Fruit fly (Drosophila melanogaster): ENCODE results near the gene CG7102.
A peak's percentile ranks its signal among the peaks of the same experiment; 100 is the strongest.

CG7102 gene

dm6 chr2L:7885952-7886351, 1.4 kb downstream of the CG7102 start (continued):
- TF ChIP-seq knrl (GFP tag; IDR thresholded peaks at IDR 0.05; ENCODE audit: partially characterized antibody) (peak; percentile 74), CG16813 (GFP tag; IDR thresholded peaks at IDR 0.05; ENCODE audit: partially characterized antibody) (peak; percentile 69), Jarid2 (GFP tag; optimal IDR thresholded peaks at IDR 0.05) (no peak), CG7786 (GFP tag; optimal IDR thresholded peaks at IDR 0.05) (no peak), CG10462 (GFP tag; optimal IDR thresholded peaks at IDR 0.05) (no peak), Camta (GFP tag; optimal IDR thresholded peaks at IDR 0.05) (no peak), CG15696 (tag; optimal IDR thresholded peaks at IDR 0.05) (no peak), vnd (GFP tag; IDR thresholded peaks at IDR 0.05; ENCODE audit: partially characterized antibody) (peak; percentile 65; the same call in 2 of the 3 replicates), CG30403 (GFP tag; optimal IDR thresholded peaks at IDR 0.05) (no peak), CG3995 (GFP tag; optimal IDR thresholded peaks at IDR 0.05) (peak; percentile 63), CG33213 (GFP tag; optimal IDR thresholded peaks at IDR 0.05) (no peak), CG1024 (GFP tag; IDR thresholded peaks at IDR 0.05) (no peak), cato (GFP tag; optimal IDR thresholded peaks at IDR 0.05; ENCODE audit: borderline replicate concordance) (no peak), CG13296 (GFP tag; optimal IDR thresholded peaks at IDR 0.05) (no peak), CG11093 (GFP tag; IDR thresholded peaks at IDR 0.05) (no peak), cwo (GFP tag; optimal IDR thresholded peaks at IDR 0.05) (no peak)

dm6 chr2L:7885271-7885670, 2.0 kb downstream of the CG7102 start, which contains the start of the genes SmE and CG34132:
Gene SmE, minus strand, starts transcription at chr2L:7885450.
Gene CG34132, plus strand, starts transcription at chr2L:7885503.
- TF ChIP-seq odd (GFP tag; optimal IDR thresholded peaks at IDR 0.05) = no peak
- no peak for TF ChIP-seq CG7928 (GFP tag; optimal IDR thresholded peaks at IDR 0.05)
- no peak for TF ChIP-seq Drgx (GFP tag; IDR thresholded peaks at IDR 0.05)
- TF ChIP-seq NfI (GFP tag; optimal IDR thresholded peaks at IDR 0.05) = no peak
- TF ChIP-seq CG9817 (tag; optimal IDR thresholded peaks at IDR 0.05) = no peak
- peak; percentile 7 for TF ChIP-seq CG17186 (GFP tag; optimal IDR thresholded peaks at IDR 0.05)
- TF ChIP-seq CG16813 (GFP tag; IDR thresholded peaks at IDR 0.05; ENCODE audit: partially characterized antibody) = peak; percentile 98
- TF ChIP-seq gsb (GFP tag; IDR thresholded peaks at IDR 0.05) = no peak
- no peak for TF ChIP-seq h (optimal IDR thresholded peaks at IDR 0.05)
- TF ChIP-seq twi (tag; optimal IDR thresholded peaks at IDR 0.05) = no peak
- TF ChIP-seq PHDP (tag; optimal IDR thresholded peaks at IDR 0.05) = no peak
- TF ChIP-seq Taf1 (GFP tag; IDR thresholded peaks at IDR 0.05) = no peak
- TF ChIP-seq CG1024 (GFP tag; IDR thresholded peaks at IDR 0.05) = no peak
- TF ChIP-seq ftz-f1 (GFP tag; optimal IDR thresholded peaks at IDR 0.05) = no peak
- no peak for TF ChIP-seq NC2β (GFP tag; optimal IDR thresholded peaks at IDR 0.05)
- TF ChIP-seq caup (GFP tag; optimal IDR thresholded peaks at IDR 0.05; ENCODE audit: severe bottlenecking) = no peak
- TF ChIP-seq HLH4C (GFP tag; IDR thresholded peaks at IDR 0.05; ENCODE audit: partially characterized antibody) = peak; percentile 95
- no peak for TF ChIP-seq tx (GFP tag; optimal IDR thresholded peaks at IDR 0.05)
- TF ChIP-seq CG10959 (GFP tag; IDR thresholded peaks at IDR 0.05) = no peak
- TF ChIP-seq CkIIα-i1 (GFP tag; IDR thresholded peaks at IDR 0.05) = no peak
- no peak for TF ChIP-seq kni (GFP tag; optimal IDR thresholded peaks at IDR 0.05)
- peak; percentile 89 for TF ChIP-seq Doc3 (GFP tag; IDR thresholded peaks at IDR 0.05; ENCODE audit: partially characterized antibody)
- peak; percentile 34 for TF ChIP-seq CG2116 (GFP tag; optimal IDR thresholded peaks at IDR 0.05)
- no peak for TF ChIP-seq Dad (GFP tag; optimal IDR thresholded peaks at IDR 0.05)
- TF ChIP-seq hkb (optimal IDR thresholded peaks at IDR 0.05) = no peak
- TF ChIP-seq hkb (GFP tag; IDR thresholded peaks at IDR 0.05) = no peak
- no peak for TF ChIP-seq Spps (tag; optimal IDR thresholded peaks at IDR 0.05)
- TF ChIP-seq Ets65A (GFP tag) = no peak
- TF ChIP-seq dmrt11E (tag; optimal IDR thresholded peaks at IDR 0.05) = no peak
- no peak for TF ChIP-seq pita (GFP tag; optimal IDR thresholded peaks at IDR 0.05)
- no peak for TF ChIP-seq ci (GFP tag; IDR thresholded peaks at IDR 0.05)
- TF ChIP-seq gsb-n (tag; optimal IDR thresholded peaks at IDR 0.05) = no peak
- TF ChIP-seq so (GFP tag; IDR thresholded peaks at IDR 0.05) = no peak
- no peak for TF ChIP-seq pb (GFP tag; optimal IDR thresholded peaks at IDR 0.05)
- no peak for TF ChIP-seq corto (GFP tag; optimal IDR thresholded peaks at IDR 0.05)
- TF ChIP-seq CG17568 (GFP tag; optimal IDR thresholded peaks at IDR 0.05) = no peak
- TF ChIP-seq NFAT (GFP tag; IDR thresholded peaks at IDR 0.05) = 0 out of 2 replicates have a peak, but pooled peaks have one; percentile 16
